Fruit fly (Drosophila melanogaster) Kc167 (cell line): ENCODE results near the gene AdamTS-B.

Source experiments
- Myc ChIP-seq: fragments of >200 bp; optimal IDR thresholded peaks from 2 replicates; lab custom pipeline; 2017; ENCODE audit warnings: missing external identifiers
- Sin3A ChIP-seq: fragments of >200 bp; optimal IDR thresholded peaks from 2 replicates; lab custom pipeline; 2018; ENCODE audit warnings: missing external identifiers
- h ChIP-seq: fragments of >200 bp; optimal IDR thresholded peaks from 3 replicates; lab custom pipeline; 2018; ENCODE audit warnings: missing external identifiers
- insv ChIP-seq: fragments of >200 bp; optimal IDR thresholded peaks from 3 replicates; lab custom pipeline; 2018; ENCODE audit warnings: missing external identifiers
- psq ChIP-seq: fragments of >200 bp; optimal IDR thresholded peaks from 2 replicates; lab custom pipeline; 2017; ENCODE audit warnings: missing external identifiers
- ttk ChIP-seq: sonication (Bioruptor generic); optimal IDR thresholded peaks from 2 replicates; lab custom pipeline; 2017; ENCODE audit warnings: missing external identifiers

DNA sequence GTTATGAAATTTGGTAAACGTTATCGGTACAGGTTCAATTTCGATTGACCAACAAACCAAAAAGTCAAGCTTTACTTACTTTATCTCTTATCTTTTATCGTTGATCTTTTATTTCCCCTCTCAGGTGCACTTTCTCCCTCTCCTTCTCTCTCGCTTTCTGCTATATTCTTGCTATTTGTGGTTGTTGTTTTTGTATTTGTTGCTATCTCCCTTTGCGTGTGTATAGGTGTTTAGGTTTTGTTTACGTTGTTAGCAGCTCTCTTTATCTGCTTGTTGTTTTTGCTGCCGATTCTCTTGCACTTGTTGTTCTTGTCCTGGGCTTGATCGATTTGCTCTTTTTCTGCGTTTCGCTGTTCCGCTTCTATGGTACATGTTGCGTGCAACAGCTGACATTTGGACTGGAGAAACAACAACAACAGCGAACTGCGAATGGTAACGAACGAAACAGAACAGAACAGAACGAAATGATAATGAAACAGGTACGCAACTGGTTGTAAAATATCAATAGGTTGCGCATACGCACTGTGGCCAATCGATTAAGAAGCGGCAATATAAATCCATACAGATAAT is 46.0 kb downstream of the AdamTS-B start:
- no peak for TF ChIP-seq insv
- no peak for TF ChIP-seq Myc
- no peak for TF ChIP-seq ttk (lab: Kevin White, UChicago)
- no peak for TF ChIP-seq Sin3A
- TF ChIP-seq h (lab: Kevin White, UChicago): no peak
- no peak for TF ChIP-seq psq (lab: Kevin White, UChicago)
